Worm (Caenorhabditis elegans): ENCODE data around the gene nhr-57.

DNA sequence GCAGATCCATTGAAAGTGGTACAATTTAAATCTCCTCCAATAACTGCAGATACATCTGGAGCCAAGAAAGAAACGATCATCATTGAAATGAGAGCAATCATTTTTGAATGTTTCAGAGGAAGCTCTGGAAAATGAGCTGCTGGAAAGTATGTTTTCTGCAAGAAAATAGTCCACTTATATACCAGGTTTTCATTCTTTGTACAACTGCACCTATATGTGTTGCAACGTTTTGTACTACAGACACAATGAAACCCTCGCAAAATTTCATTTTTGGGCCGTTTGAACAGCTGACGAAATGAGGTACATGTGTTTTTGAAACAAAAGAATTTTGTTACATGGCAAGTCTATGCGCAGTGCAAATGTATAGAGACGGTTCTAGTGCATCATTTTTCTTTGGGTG, 13.4 kb upstream of the nhr-57 start, which contains the start of gene T05B4.9:
- TF ChIP-seq snpc-4 (tag; optimal IDR thresholded peaks at IDR 0.05) (no peak), skn-1 (tag; optimal IDR thresholded peaks at IDR 0.05) (no peak), R02D3.7 (tag; optimal IDR thresholded peaks at IDR 0.05) (no peak), unc-62 (GFP tag; optimal IDR thresholded peaks at IDR 0.05) (no peak), nhr-77 (tag; optimal IDR thresholded peaks at IDR 0.05) (no peak), nfya-1 (tag; optimal IDR thresholded peaks at IDR 0.05; ENCODE audit: insufficient read depth) (no peak), pqm-1 (tag; optimal IDR thresholded peaks at IDR 0.05) (no peak), ceh-28 (tag; optimal IDR thresholded peaks at IDR 0.05) (no peak)
